Fruit fly (Drosophila melanogaster): Measurements from ENCODE around the gene CG15764.

Gene CG15764

dm6 chrX:5880139-5880924 lies 11.4 kb downstream of the CG15764 start:
- TF ChIP-seq Crg-1 (GFP tag; optimal IDR thresholded peaks at IDR 0.05) = peak; percentile 70
- peak; percentile 65 for TF ChIP-seq CG11617 (GFP tag; optimal IDR thresholded peaks at IDR 0.05)
- TF ChIP-seq CG12768 (GFP tag; optimal IDR thresholded peaks at IDR 0.05) = peak; percentile 76
- TF ChIP-seq CG7045 (GFP tag; optimal IDR thresholded peaks at IDR 0.05) = peak; percentile 65
- TF ChIP-seq cnc (optimal IDR thresholded peaks at IDR 0.05) = no peak
- TF ChIP-seq toe (GFP tag; optimal IDR thresholded peaks at IDR 0.05) = peak; percentile 63
- TF ChIP-seq Hr96 (GFP tag; optimal IDR thresholded peaks at IDR 0.05) = no peak
- TF ChIP-seq cic (GFP tag; optimal IDR thresholded peaks at IDR 0.05) = peak; percentile 7
- TF ChIP-seq kay (GFP tag; ENCODE audit: borderline replicate concordance) = no peak
- TF ChIP-seq CG7101 (tag; optimal IDR thresholded peaks at IDR 0.05) = peak; percentile 82
- TF ChIP-seq bab1 (GFP tag; optimal IDR thresholded peaks at IDR 0.05) = peak; percentile 90
- TF ChIP-seq CG1620 (GFP tag; optimal IDR thresholded peaks at IDR 0.05) = peak; percentile 64
- TF ChIP-seq Mnt (GFP tag; optimal IDR thresholded peaks at IDR 0.05) = peak; percentile 89
- no peak for TF ChIP-seq CG5204 (GFP tag; optimal IDR thresholded peaks at IDR 0.05)
- peak; percentile 65 for TF ChIP-seq pad (GFP tag; optimal IDR thresholded peaks at IDR 0.05)
- TF ChIP-seq CG14711 (tag; optimal IDR thresholded peaks at IDR 0.05) = peak; percentile 78
- TF ChIP-seq tj (GFP tag; optimal IDR thresholded peaks at IDR 0.05) = peak; percentile 54
- peak; percentile 94 for TF ChIP-seq ovo (GFP tag; optimal IDR thresholded peaks at IDR 0.05)
- peak; percentile 33 for TF ChIP-seq Clk (GFP tag; optimal IDR thresholded peaks at IDR 0.05)
- peak; percentile 80 for TF ChIP-seq CG33017 (tag; optimal IDR thresholded peaks at IDR 0.05)

dm6 chrX:5883394-5883793 lies 14.5 kb downstream of the CG15764 start:
- TF ChIP-seq CG11617 (GFP tag; optimal IDR thresholded peaks at IDR 0.05) (no peak), Clk (GFP tag; optimal IDR thresholded peaks at IDR 0.05) (no peak), CG7045 (GFP tag; optimal IDR thresholded peaks at IDR 0.05) (no peak), tj (GFP tag; optimal IDR thresholded peaks at IDR 0.05) (peak; percentile 21), cnc (optimal IDR thresholded peaks at IDR 0.05) (no peak), Hr96 (GFP tag; optimal IDR thresholded peaks at IDR 0.05) (no peak), CG12768 (GFP tag; optimal IDR thresholded peaks at IDR 0.05) (no peak), CG1620 (GFP tag; optimal IDR thresholded peaks at IDR 0.05) (peak; percentile 78), bab1 (GFP tag; optimal IDR thresholded peaks at IDR 0.05) (peak; percentile 79), Crg-1 (GFP tag; optimal IDR thresholded peaks at IDR 0.05) (peak; percentile 54), Mnt (GFP tag; optimal IDR thresholded peaks at IDR 0.05) (peak; percentile 41), cic (GFP tag; optimal IDR thresholded peaks at IDR 0.05) (no peak), CG33017 (tag; optimal IDR thresholded peaks at IDR 0.05) (no peak), kay (GFP tag; ENCODE audit: borderline replicate concordance) (no peak), CG14711 (tag; optimal IDR thresholded peaks at IDR 0.05) (no peak), toe (GFP tag; optimal IDR thresholded peaks at IDR 0.05) (no peak), ovo (GFP tag; optimal IDR thresholded peaks at IDR 0.05) (peak; percentile 7), CG7101 (tag; optimal IDR thresholded peaks at IDR 0.05) (peak; percentile 62), CG5204 (GFP tag; optimal IDR thresholded peaks at IDR 0.05) (no peak), pad (GFP tag; optimal IDR thresholded peaks at IDR 0.05) (peak; percentile 46)

DNA sequence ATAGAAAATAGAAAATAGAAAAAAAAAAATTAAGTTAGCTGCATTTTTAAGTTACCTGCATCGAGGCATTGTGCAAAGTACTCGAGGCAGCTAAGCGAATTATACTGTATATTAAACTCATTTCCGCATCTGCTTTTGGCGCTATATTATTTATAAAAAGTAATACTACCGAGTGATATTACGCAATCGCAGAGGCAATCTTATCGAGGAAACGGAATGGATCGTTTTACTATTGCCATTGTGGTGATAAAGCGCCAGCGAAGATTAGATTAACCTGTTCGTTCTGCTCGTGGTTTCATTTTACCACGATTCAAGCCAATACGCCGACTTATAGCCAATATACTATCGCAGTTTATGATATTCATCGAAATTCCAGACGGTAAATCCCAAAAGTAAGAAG lies 15.4 kb downstream of the CG15764 start:
- TF ChIP-seq CG11617 (GFP tag; optimal IDR thresholded peaks at IDR 0.05) (no peak), cic (GFP tag; optimal IDR thresholded peaks at IDR 0.05) (peak; percentile 22), toe (GFP tag; optimal IDR thresholded peaks at IDR 0.05) (no peak), Mnt (GFP tag; optimal IDR thresholded peaks at IDR 0.05) (no peak), CG7101 (tag; optimal IDR thresholded peaks at IDR 0.05) (no peak), pad (GFP tag; optimal IDR thresholded peaks at IDR 0.05) (no peak), bab1 (GFP tag; optimal IDR thresholded peaks at IDR 0.05) (no peak), CG12768 (GFP tag; optimal IDR thresholded peaks at IDR 0.05) (no peak)

DNA sequence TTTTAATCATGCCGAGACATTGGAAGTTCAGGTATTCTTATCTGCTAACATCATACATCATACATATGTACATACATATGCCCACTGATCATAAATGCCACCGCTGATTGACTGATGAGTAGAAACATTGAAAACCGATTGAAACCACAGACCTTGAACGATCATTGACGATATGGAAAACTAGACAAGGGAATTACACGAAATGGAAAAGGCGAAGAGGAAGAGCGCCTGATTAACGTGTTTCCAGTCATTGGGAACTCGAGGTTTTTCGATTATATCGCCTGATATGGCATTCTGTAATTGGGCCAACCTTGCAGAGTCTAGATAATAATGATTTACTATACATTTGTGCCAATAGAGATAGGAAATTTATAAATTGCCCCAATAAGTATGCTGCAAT lies 16.0 kb downstream of the CG15764 start:
- no peak for TF ChIP-seq CG7045 (GFP tag; optimal IDR thresholded peaks at IDR 0.05)
- TF ChIP-seq CG11617 (GFP tag; optimal IDR thresholded peaks at IDR 0.05) = no peak
- no peak for TF ChIP-seq cic (GFP tag; optimal IDR thresholded peaks at IDR 0.05)
- TF ChIP-seq Mnt (GFP tag; optimal IDR thresholded peaks at IDR 0.05) = no peak
- TF ChIP-seq tj (GFP tag; optimal IDR thresholded peaks at IDR 0.05) = no peak
- TF ChIP-seq toe (GFP tag; optimal IDR thresholded peaks at IDR 0.05) = no peak
- no peak for TF ChIP-seq CG12768 (GFP tag; optimal IDR thresholded peaks at IDR 0.05)

DNA sequence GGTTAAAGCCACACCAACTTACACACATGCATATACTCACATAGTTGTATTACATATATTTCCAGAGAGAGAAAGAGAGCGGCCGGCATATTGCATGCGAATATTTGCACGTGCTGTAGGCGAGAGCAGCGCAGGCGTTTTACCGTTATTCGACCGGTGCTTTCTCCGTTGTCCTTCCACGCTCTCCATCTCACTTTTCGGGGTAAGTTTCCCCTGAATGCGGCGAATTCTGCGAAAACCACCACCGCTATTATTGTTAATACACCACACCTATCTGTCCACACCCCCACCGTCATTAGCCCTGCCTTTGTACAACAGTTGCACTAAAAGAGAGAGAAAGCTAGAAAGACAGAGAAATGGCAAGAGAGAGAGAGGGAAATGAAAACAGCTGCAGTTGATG lies 16.6 kb downstream of the CG15764 start:
- TF ChIP-seq bab1 (GFP tag; optimal IDR thresholded peaks at IDR 0.05) = no peak
- TF ChIP-seq pad (GFP tag; optimal IDR thresholded peaks at IDR 0.05) = peak; percentile 96

- no peak for TF ChIP-seq cnc (optimal IDR thresholded peaks at IDR 0.05)
- no peak for TF ChIP-seq toe (GFP tag; optimal IDR thresholded peaks at IDR 0.05)
- TF ChIP-seq kay (GFP tag; ENCODE audit: borderline replicate concordance) = peak; percentile 65
These were observed 17.1 kb downstream of the CG15764 start for dm6 chrX:5885973-5886372.
